Fruit fly (Drosophila melanogaster) whole organism, embryonic: ENCODE measurements around the gene Cks85A.
A peak's percentile ranks its signal among the peaks of the same experiment; 100 is the strongest.

Experiments
- Antp ChIP-seq: fragments of 200-800 bp; sonication (Bioruptor generic); optimal IDR thresholded peaks from 3 replicates; lab custom pipeline; 2016; ENCODE audit warnings: missing biosample characterization, missing genetic modification characterization
- Awh ChIP-seq: fragments of 200-800 bp; sonication (Bioruptor generic); IDR thresholded peaks from 2 replicates; pipeline ENCODE4, ENCODE4 v1.3.6; 2022; ENCODE audit warnings: missing biosample characterization, missing genetic modification characterization
- CG1024 ChIP-seq: fragments of 200-800 bp; sonication (Bioruptor generic); IDR thresholded peaks from 2 replicates; pipeline ENCODE4 v1.3.6; 2022; ENCODE audit warnings: missing biosample characterization, missing genetic modification characterization
- CG12071 ChIP-seq: fragments of 200-800 bp; sonication (Bioruptor generic); optimal IDR thresholded peaks from 3 replicates; lab custom pipeline; 2018; ENCODE audit warnings: missing biosample characterization, mild to moderate bottlenecking, missing genetic modification characterization
- CG12391 ChIP-seq: fragments of 200-800 bp; sonication (Bioruptor generic); optimal IDR thresholded peaks from 3 replicates; lab custom pipeline; 2018; ENCODE audit warnings: missing biosample characterization, mild to moderate bottlenecking, missing genetic modification characterization, moderate library complexity
- CG13123 ChIP-seq: fragments of 200-800 bp; sonication (Bioruptor generic); optimal IDR thresholded peaks from 2 replicates; lab custom pipeline; 2016; ENCODE audit warnings: missing biosample characterization, missing genetic modification characterization
- CG13287 ChIP-seq: fragments of 200-800 bp; sonication (Bioruptor generic); IDR thresholded peaks from 2 replicates; pipeline ENCODE4 v1.3.6; 2022; ENCODE audit warnings: missing biosample characterization, missing genetic modification characterization; ENCODE audit not compliant: partially characterized antibody
- CG15073 ChIP-seq: fragments of 200-800 bp; sonication (Bioruptor generic); optimal IDR thresholded peaks from 2 replicates; lab custom pipeline; 2016; ENCODE audit warnings: missing biosample characterization, missing genetic modification characterization
- CG1647 ChIP-seq: fragments of 200-800 bp; sonication (Bioruptor generic); optimal IDR thresholded peaks from 3 replicates; lab custom pipeline; 2016; ENCODE audit warnings: missing biosample characterization, missing genetic modification characterization
- CG30403 ChIP-seq: fragments of 200-800 bp; sonication (Bioruptor generic); optimal IDR thresholded peaks from 3 replicates; lab custom pipeline; 2016; ENCODE audit warnings: missing biosample characterization, missing genetic modification characterization
- CG30431 ChIP-seq: fragments of 200-800 bp; sonication (Bioruptor generic); optimal IDR thresholded peaks from 2 replicates; lab custom pipeline; 2017; ENCODE audit warnings: missing biosample characterization, missing genetic modification characterization
- CG31441 ChIP-seq: fragments of 200-800 bp; sonication (Bioruptor generic); IDR thresholded peaks from 2 replicates; pipeline ENCODE4 v1.3.6; 2022; ENCODE audit warnings: missing biosample characterization, missing genetic modification characterization
- CG34224 ChIP-seq: fragments of 200-800 bp; sonication (Bioruptor generic); IDR thresholded peaks from 3 replicates; pipeline ENCODE4 v1.3.6; 2022; ENCODE audit warnings: missing biosample characterization, missing genetic modification characterization; ENCODE audit not compliant: partially characterized antibody
- CG3995 ChIP-seq: fragments of 200-800 bp; sonication (Bioruptor generic); optimal IDR thresholded peaks from 3 replicates; lab custom pipeline; 2016; ENCODE audit warnings: missing biosample characterization, missing genetic modification characterization
- CG42726 ChIP-seq: fragments of 200-800 bp; sonication (Bioruptor generic); IDR thresholded peaks from 2 replicates; pipeline ENCODE4 v1.3.6; 2022; ENCODE audit warnings: missing biosample characterization, missing genetic modification characterization; ENCODE audit not compliant: partially characterized antibody
- CG4328 ChIP-seq: fragments of 200-800 bp; sonication (Bioruptor generic); optimal IDR thresholded peaks from 3 replicates; lab custom pipeline; 2017; ENCODE audit warnings: missing biosample characterization, missing genetic modification reagents, missing genetic modification characterization
- CG6175 ChIP-seq: fragments of 200-800 bp; sonication (Bioruptor generic); IDR thresholded peaks from 3 replicates; pipeline ENCODE4 v1.3.6; 2022; ENCODE audit warnings: missing biosample characterization, missing genetic modification characterization
- CG6254 ChIP-seq: fragments of 200-800 bp; sonication (Bioruptor generic); optimal IDR thresholded peaks from 3 replicates; lab custom pipeline; 2017; ENCODE audit warnings: mild to moderate bottlenecking, missing biosample characterization, missing genetic modification reagents, missing genetic modification characterization
- CG6765 ChIP-seq: fragments of 200-800 bp; sonication (Bioruptor generic); optimal IDR thresholded peaks from 3 replicates; lab custom pipeline; 2017; ENCODE audit warnings: missing biosample characterization, mild to moderate bottlenecking, missing genetic modification characterization
- CG7786 ChIP-seq: fragments of 200-800 bp; sonication (Bioruptor generic); optimal IDR thresholded peaks from 2 replicates; lab custom pipeline; 2016; ENCODE audit warnings: missing biosample characterization, missing genetic modification characterization
- CG7839 ChIP-seq: fragments of 200-800 bp; sonication (Bioruptor generic); optimal IDR thresholded peaks from 3 replicates; lab custom pipeline; 2018; ENCODE audit warnings: missing biosample characterization, mild to moderate bottlenecking, missing genetic modification characterization, moderate library complexity
- CG7928 ChIP-seq: fragments of 200-800 bp; sonication (Bioruptor generic); optimal IDR thresholded peaks from 2 replicates; lab custom pipeline; 2017; ENCODE audit warnings: missing biosample characterization, mild to moderate bottlenecking, missing genetic modification characterization
- CG9727 ChIP-seq: fragments of 200-800 bp; sonication (Bioruptor generic); optimal IDR thresholded peaks from 3 replicates; lab custom pipeline; 2017; ENCODE audit warnings: missing biosample characterization, mild to moderate bottlenecking, missing genetic modification characterization
- Camta ChIP-seq: fragments of 200-800 bp; sonication (Bioruptor generic); optimal IDR thresholded peaks from 2 replicates; lab custom pipeline; 2016; ENCODE audit warnings: missing biosample characterization, missing genetic modification characterization
- Hmx ChIP-seq: fragments of 200-800 bp; sonication (Bioruptor generic); optimal IDR thresholded peaks from 2 replicates; lab custom pipeline; 2016; ENCODE audit warnings: missing biosample characterization, missing genetic modification characterization
- Jarid2 ChIP-seq: fragments of 200-800 bp; sonication (Bioruptor generic); optimal IDR thresholded peaks from 3 replicates; lab custom pipeline; 2017; ENCODE audit warnings: mild to moderate bottlenecking, missing biosample characterization, missing genetic modification reagents, missing genetic modification characterization
- NC2α ChIP-seq: fragments of 200-800 bp; sonication (Bioruptor generic); optimal IDR thresholded peaks from 2 replicates; lab custom pipeline; 2016; ENCODE audit warnings: missing biosample characterization, missing genetic modification characterization
- Nf-YC ChIP-seq: fragments of 200-800 bp; optimal IDR thresholded peaks from 3 replicates; lab custom pipeline; 2019; ENCODE audit warnings: missing biosample characterization, mild to moderate bottlenecking, missing genetic modification characterization, moderate library complexity
- Sry-δ ChIP-seq: fragments of 200-800 bp; sonication (Bioruptor generic); optimal IDR thresholded peaks from 2 replicates; lab custom pipeline; 2016; ENCODE audit warnings: missing biosample characterization, missing genetic modification characterization
- Ssrp ChIP-seq: fragments of 200-800 bp; sonication (Bioruptor generic); optimal IDR thresholded peaks from 2 replicates; lab custom pipeline; 2018; ENCODE audit warnings: missing biosample characterization, mild to moderate bottlenecking, missing genetic modification characterization, moderate library complexity
- Trl ChIP-seq, 3 experiments: fragments of >200 bp in 2 of 3; fragments of 200-800 bp in 1 of 3; sonication (Bioruptor generic) in 1 of 3; optimal IDR thresholded peaks; 2 replicates in 1 of 3; 3 replicates in 2 of 3; lab custom pipeline; 2016 to 2017; ENCODE audit warnings: missing biosample characterization in 1 of 3, missing genetic modification characterization in 1 of 3
- btn ChIP-seq: fragments of 200-800 bp; sonication (Bioruptor generic); optimal IDR thresholded peaks from 2 replicates; lab custom pipeline; 2016; ENCODE audit warnings: missing biosample characterization, missing genetic modification characterization
- chif ChIP-seq, 2 experiments: fragments of 200-800 bp; sonication (Bioruptor generic); optimal IDR thresholded peaks; 3 replicates each; lab custom pipeline; 2016; ENCODE audit warnings: missing biosample characterization in 2 of 2, missing genetic modification characterization in 2 of 2
- crol ChIP-seq: fragments of 200-800 bp; sonication (Bioruptor generic); IDR thresholded peaks from 2 replicates; pipeline ENCODE4 v1.3.6; 2022; ENCODE audit warnings: missing biosample characterization, missing genetic modification characterization
- danr ChIP-seq: fragments of 200-800 bp; sonication (Bioruptor generic); IDR thresholded peaks from 2 replicates; pipeline ENCODE4 v1.3.6; 2022; ENCODE audit warnings: missing biosample characterization, missing genetic modification characterization
- dati ChIP-seq: fragments of 200-800 bp; sonication (Bioruptor generic); IDR thresholded peaks from 2 replicates; pipeline ENCODE4 v1.3.6; 2022; ENCODE audit warnings: missing biosample characterization, missing genetic modification characterization
- fd64A ChIP-seq: fragments of 200-800 bp; sonication (Bioruptor generic); optimal IDR thresholded peaks from 3 replicates; lab custom pipeline; 2018; ENCODE audit warnings: missing biosample characterization, mild to moderate bottlenecking, missing genetic modification characterization
- lmd ChIP-seq: fragments of 200-800 bp; sonication (Bioruptor generic); IDR thresholded peaks from 2 replicates; pipeline ENCODE4 v1.3.6; 2022; ENCODE audit warnings: missing biosample characterization, missing genetic modification characterization
- maf-S ChIP-seq: fragments of 200-800 bp; sonication (Bioruptor generic); optimal IDR thresholded peaks from 2 replicates; lab custom pipeline; 2016; ENCODE audit warnings: missing biosample characterization, missing genetic modification characterization
- org-1 ChIP-seq: fragments of 200-800 bp; sonication (Bioruptor generic); optimal IDR thresholded peaks from 2 replicates; lab custom pipeline; 2017; ENCODE audit warnings: missing biosample characterization, missing genetic modification characterization
- prd ChIP-seq, 3 experiments: fragments of >200 bp in 2 of 3; fragments of 200-800 bp in 1 of 3; sonication (Bioruptor generic) in 1 of 3; optimal IDR thresholded peaks in 2 of 3; IDR thresholded peaks in 1 of 3; 2 replicates in 2 of 3; 3 replicates in 1 of 3; pipeline versions ENCODE4 v1.3.6 to Lab custom; 2017 to 2022; ENCODE audit warnings: missing biosample characterization in 1 of 3, missing genetic modification characterization in 1 of 3
- pros ChIP-seq: fragments of 200-800 bp; sonication (Bioruptor generic); optimal IDR thresholded peaks from 3 replicates; lab custom pipeline; 2019; ENCODE audit warnings: missing biosample characterization, mild to moderate bottlenecking, missing genetic modification characterization, moderate library complexity
- schlank ChIP-seq: fragments of 200-800 bp; sonication (Bioruptor generic); optimal IDR thresholded peaks from 2 replicates; lab custom pipeline; 2018; ENCODE audit warnings: missing biosample characterization, mild to moderate bottlenecking, missing genetic modification characterization
- sd ChIP-seq: fragments of 200-800 bp; sonication (Bioruptor generic); optimal IDR thresholded peaks from 3 replicates; lab custom pipeline; 2018; ENCODE audit warnings: missing biosample characterization, mild to moderate bottlenecking, missing genetic modification characterization, moderate library complexity
- so ChIP-seq: fragments of 200-800 bp; sonication (Bioruptor generic); IDR thresholded peaks from 3 replicates; pipeline ENCODE4 v1.3.6; 2022; ENCODE audit warnings: missing biosample characterization, missing genetic modification characterization
- sob ChIP-seq: fragments of 200-800 bp; sonication (Bioruptor generic); IDR thresholded peaks from 2 replicates; pipeline ENCODE4 v1.3.6; 2022; ENCODE audit warnings: missing biosample characterization, missing genetic modification characterization
- toy ChIP-seq: fragments of 200-800 bp; sonication (Bioruptor generic); IDR thresholded peaks from 2 replicates; pipeline ENCODE4 v1.3.6; 2022; ENCODE audit warnings: missing biosample characterization, missing genetic modification characterization
- zf30C ChIP-seq: fragments of 200-800 bp; sonication (Bioruptor generic); optimal IDR thresholded peaks from 3 replicates; lab custom pipeline; 2018; ENCODE audit warnings: missing biosample characterization, mild to moderate bottlenecking, missing genetic modification characterization
- zfh1 ChIP-seq: fragments of 200-800 bp; sonication (Bioruptor generic); IDR thresholded peaks from 3 replicates; pipeline ENCODE4 v1.3.6; 2022; ENCODE audit warnings: missing biosample characterization, missing genetic modification characterization

Cks85A gene

dm6 chr3R:8669029-8669707 lies 49.1 kb downstream of the Cks85A start (continued):
- peak; percentile 87 for TF ChIP-seq pros (GFP tag; lab: Kevin White, UChicago)
- peak; percentile 75 for TF ChIP-seq CG13287 (GFP tag; lab: Robert Waterston, UW)
- TF ChIP-seq Jarid2: peak; percentile 85
- peak; percentile 81 for TF ChIP-seq toy (GFP tag; lab: Robert Waterston, UW)
- peak; percentile 96 for TF ChIP-seq CG30431 (GFP tag; lab: Kevin White, UChicago)
- TF ChIP-seq CG6175 (GFP tag; lab: Robert Waterston, UW): peak; percentile 85
- TF ChIP-seq Sry-δ: peak; percentile 77
- no peak for TF ChIP-seq prd (optimal IDR thresholded peaks at IDR 0.05; lab: Kevin White, UChicago)
- peak; percentile 97 for TF ChIP-seq prd (GFP tag; IDR thresholded peaks at IDR 0.05; lab: Robert Waterston, UW)
- peak; percentile 98 for TF ChIP-seq zfh1
- peak; percentile 97 for TF ChIP-seq CG6254 (GFP tag; lab: Kevin White, UChicago)
- peak; percentile 99 for TF ChIP-seq CG12071
- TF ChIP-seq CG6765 (GFP tag; lab: Kevin White, UChicago): peak; percentile 98
- TF ChIP-seq NC2α (GFP tag; lab: Kevin White, UChicago): peak; percentile 97
- TF ChIP-seq sd: peak; percentile 92
- TF ChIP-seq CG7786 (GFP tag; lab: Kevin White, UChicago): peak; percentile 97
- peak; percentile 98 for TF ChIP-seq CG7839 (tag; lab: Kevin White, UChicago)
- TF ChIP-seq Antp (GFP tag; lab: Kevin White, UChicago): peak; percentile 96
- peak; percentile 45 for TF ChIP-seq zf30C (GFP tag; lab: Kevin White, UChicago)
- TF ChIP-seq CG9727: peak; percentile 99
- peak; percentile 98 for TF ChIP-seq fd64A (GFP tag; lab: Kevin White, UChicago)
- peak; percentile 79 for TF ChIP-seq crol
- peak; percentile 97 for TF ChIP-seq CG1647
- peak; percentile 94 for TF ChIP-seq lmd
- TF ChIP-seq CG13123 (GFP tag; lab: Kevin White, UChicago): peak; percentile 96
- TF ChIP-seq Awh (GFP tag; lab: Robert Waterston, UW): peak; percentile 98
- peak; percentile 81 for TF ChIP-seq CG7928 (GFP tag; lab: Kevin White, UChicago)
- TF ChIP-seq Camta: peak; percentile 96
- TF ChIP-seq CG42726 (GFP tag; lab: Robert Waterston, UW): peak; percentile 84; the same call in 1 of the 2 replicates
- TF ChIP-seq CG34224 (GFP tag; lab: Robert Waterston, UW): peak; percentile 69; the same call in 1 of the 3 replicates
- TF ChIP-seq so (GFP tag; lab: Robert Waterston, UW): peak; percentile 97
- peak; percentile 96 for TF ChIP-seq Ssrp
- TF ChIP-seq maf-S (GFP tag; lab: Kevin White, UChicago): peak; percentile 96
- peak; percentile 96 for TF ChIP-seq schlank (tag; lab: Kevin White, UChicago)
- peak; percentile 93 for TF ChIP-seq CG1024 (GFP tag; lab: Robert Waterston, UW)
- peak; percentile 98 for TF ChIP-seq CG30403 (GFP tag; lab: Kevin White, UChicago)
- TF ChIP-seq Hmx (GFP tag; lab: Kevin White, UChicago): peak; percentile 93
- TF ChIP-seq btn (GFP tag; lab: Kevin White, UChicago): peak; percentile 95
- peak; percentile 98 for TF ChIP-seq CG31441 (GFP tag; lab: Robert Waterston, UW)
- TF ChIP-seq chif (GFP tag; optimal IDR thresholded peaks at IDR 0.05; lab: Kevin White, UChicago): peak; percentile 95 to 98
- peak; percentile 89 for TF ChIP-seq danr (GFP tag; lab: Robert Waterston, UW)
- TF ChIP-seq Nf-YC: peak; percentile 90
- peak; percentile 78 for TF ChIP-seq CG3995 (GFP tag; lab: Kevin White, UChicago)
- peak; percentile 96 for TF ChIP-seq CG4328 (GFP tag; lab: Kevin White, UChicago)
- TF ChIP-seq CG12391: peak; percentile 99
- peak; percentile 94 for TF ChIP-seq dati (GFP tag; lab: Robert Waterston, UW)
- peak; percentile 83 for TF ChIP-seq CG15073
- peak; percentile 97 for TF ChIP-seq sob (GFP tag; lab: Robert Waterston, UW)
- TF ChIP-seq Trl (optimal IDR thresholded peaks at IDR 0.05; lab: Kevin White, UChicago): peak; percentile 78 to 85
- peak; percentile 98 for TF ChIP-seq Trl (GFP tag; optimal IDR thresholded peaks at IDR 0.05; lab: Kevin White, UChicago)
- TF ChIP-seq org-1: peak; percentile 97
